Worm (Caenorhabditis elegans) whole organism, midembryonic: ENCODE data around the gene nhr-230.

ENCODE experiments used
- T22C8.4 ChIP-seq: fragments of 200-800 bp; sonication (Bioruptor generic); IDR thresholded peaks from 2 replicates; pipeline ENCODE4 v1.3.6; 2022; ENCODE audit warnings: missing genetic modification characterization, missing compliant biosample characterization
- cog-1 ChIP-seq: sonication (generic microtip); optimal IDR thresholded peaks from 2 replicates; lab custom pipeline; 2016; ENCODE audit warnings: missing genetic modification characterization, missing compliant biosample characterization
- flt-1 ChIP-seq: fragments of 200-800 bp; sonication (Bioruptor generic); IDR thresholded peaks from 2 replicates; pipeline ENCODE4 v1.3.6; 2022; ENCODE audit warnings: missing genetic modification characterization, missing compliant biosample characterization
- klf-2 ChIP-seq: fragments of 200-800 bp; sonication (Bioruptor generic); conservative IDR thresholded peaks from 2 replicates; pipeline ENCODE4 v1.3.6; 2022; ENCODE audit warnings: missing genetic modification reagents, missing genetic modification characterization, missing compliant biosample characterization
- med-1 ChIP-seq: sonication (generic microtip); optimal IDR thresholded peaks from 2 replicates; lab custom pipeline; 2017; ENCODE audit warnings: missing genetic modification characterization, mild to moderate bottlenecking, missing compliant biosample characterization, antibody characterized with exemption, missing genetic modification reagents; ENCODE audit not compliant: insufficient read depth
- ref-1 ChIP-seq: fragments of 200-800 bp; sonication (Bioruptor generic); conservative IDR thresholded peaks from 2 replicates; pipeline ENCODE4 v1.3.6; 2022; ENCODE audit warnings: missing genetic modification reagents, missing genetic modification characterization, missing compliant biosample characterization
- tab-1 ChIP-seq: fragments of 200-800 bp; sonication (Bioruptor generic); IDR thresholded peaks from 2 replicates; pipeline ENCODE4 v1.3.6; 2022; ENCODE audit warnings: missing genetic modification characterization, missing compliant biosample characterization
- ztf-23 ChIP-seq: fragments of 200-800 bp; sonication (Bioruptor generic); IDR thresholded peaks from 2 replicates; pipeline ENCODE4 v1.3.6; 2022; ENCODE audit warnings: missing genetic modification reagents, missing genetic modification characterization, missing compliant biosample characterization
- ztf-29 ChIP-seq: fragments of 200-800 bp; sonication (Bioruptor generic); IDR thresholded peaks from 2 replicates; pipeline ENCODE4 v1.3.6; 2022; ENCODE audit warnings: missing genetic modification reagents, missing genetic modification characterization, missing compliant biosample characterization

Gene nhr-230

ce11 chrV:18846480-18846879, at the start of gene nhr-230:
TSS of gene nhr-230 (plus strand) at chrV:18846780.
- TF ChIP-seq T22C8.4 (GFP tag; lab: Robert Waterston, UW) (no peak), klf-2 (GFP tag; lab: Robert Waterston, UW) (no peak), ztf-23 (no peak), ztf-29 (GFP tag; lab: Robert Waterston, UW) (no peak), ref-1 (GFP tag; lab: Robert Waterston, UW) (no peak), med-1 (GFP tag; lab: Kevin White, UChicago) (no peak), cog-1 (tag; lab: Kevin White, UChicago) (no peak), tab-1 (GFP tag; lab: Robert Waterston, UW) (no peak), flt-1 (GFP tag; lab: Robert Waterston, UW) (no peak)

- no peak for TF ChIP-seq med-1 (GFP tag; lab: Kevin White, UChicago)
- TF ChIP-seq tab-1 (GFP tag; lab: Robert Waterston, UW), result no peak
- no peak for TF ChIP-seq cog-1 (tag; lab: Kevin White, UChicago)
- no peak for TF ChIP-seq ztf-23
- no peak for TF ChIP-seq klf-2 (GFP tag; lab: Robert Waterston, UW)
- no peak for TF ChIP-seq ztf-29 (GFP tag; lab: Robert Waterston, UW)
- no peak for TF ChIP-seq T22C8.4 (GFP tag; lab: Robert Waterston, UW)
- no peak for TF ChIP-seq flt-1 (GFP tag; lab: Robert Waterston, UW)
- TF ChIP-seq ref-1 (GFP tag; lab: Robert Waterston, UW), result no peak
Observed at ce11 chrV:18800811-18801210, 45.8 kb upstream of the nhr-230 start, which contains the start of gene nhr-170. TSS of gene nhr-170 (minus strand) at chrV:18800826.

- TF ChIP-seq ztf-29 (GFP tag; lab: Robert Waterston, UW), result no peak
- no peak for TF ChIP-seq klf-2 (GFP tag; lab: Robert Waterston, UW)
- no peak for TF ChIP-seq flt-1 (GFP tag; lab: Robert Waterston, UW)
- no peak for TF ChIP-seq tab-1 (GFP tag; lab: Robert Waterston, UW)
- TF ChIP-seq cog-1 (tag; lab: Kevin White, UChicago), result no peak
- no peak for TF ChIP-seq med-1 (GFP tag; lab: Kevin White, UChicago)
- TF ChIP-seq T22C8.4 (GFP tag; lab: Robert Waterston, UW), result no peak
- no peak for TF ChIP-seq ref-1 (GFP tag; lab: Robert Waterston, UW)
- TF ChIP-seq ztf-23, result no peak
Observed at ce11 chrV:18802077-18802476, 44.5 kb upstream of the nhr-230 start, which contains the start of gene C54E10.11. TSS of gene C54E10.11 (minus strand) at chrV:18802177.

ce11 chrV:18803260-18803659, 43.3 kb upstream of the nhr-230 start, which contains the start of gene C54E10.10:
TSS of gene C54E10.10 (minus strand) at chrV:18803360.
- no peak for TF ChIP-seq tab-1 (GFP tag; lab: Robert Waterston, UW)
- TF ChIP-seq klf-2 (GFP tag; lab: Robert Waterston, UW), result no peak
- TF ChIP-seq med-1 (GFP tag; lab: Kevin White, UChicago), result no peak
- TF ChIP-seq T22C8.4 (GFP tag; lab: Robert Waterston, UW), result no peak
- TF ChIP-seq ztf-29 (GFP tag; lab: Robert Waterston, UW), result no peak
- no peak for TF ChIP-seq flt-1 (GFP tag; lab: Robert Waterston, UW)
- TF ChIP-seq ztf-23, result no peak
- no peak for TF ChIP-seq ref-1 (GFP tag; lab: Robert Waterston, UW)
- TF ChIP-seq cog-1 (tag; lab: Kevin White, UChicago), result no peak

- no peak for TF ChIP-seq flt-1 (GFP tag; lab: Robert Waterston, UW)
- no peak for TF ChIP-seq cog-1 (tag; lab: Kevin White, UChicago)
- TF ChIP-seq T22C8.4 (GFP tag; lab: Robert Waterston, UW), result no peak
- TF ChIP-seq ztf-29 (GFP tag; lab: Robert Waterston, UW), result no peak
- no peak for TF ChIP-seq ref-1 (GFP tag; lab: Robert Waterston, UW)
Observed at ce11 chrV:18806409-18806808, 40.2 kb upstream of the nhr-230 start, which contains the start of gene sri-10. TSS of gene sri-10 (minus strand) at chrV:18806509.

ce11 chrV:18808621-18809020, 38.0 kb upstream of the nhr-230 start, which contains the start of gene C54E10.6:
TSS of gene C54E10.6 (minus strand) at chrV:18808729.
- TF ChIP-seq klf-2 (GFP tag; lab: Robert Waterston, UW) (no peak), ztf-29 (GFP tag; lab: Robert Waterston, UW) (no peak), T22C8.4 (GFP tag; lab: Robert Waterston, UW) (0 out of 2 replicates have a peak, but pooled peaks have one; percentile 14)

- no peak for TF ChIP-seq ztf-29 (GFP tag; lab: Robert Waterston, UW)
- no peak for TF ChIP-seq tab-1 (GFP tag; lab: Robert Waterston, UW)
- TF ChIP-seq T22C8.4 (GFP tag; lab: Robert Waterston, UW), result no peak
- TF ChIP-seq ztf-23, result no peak
- TF ChIP-seq ref-1 (GFP tag; lab: Robert Waterston, UW), result no peak
Observed at ce11 chrV:18810705-18811104, 35.9 kb upstream of the nhr-230 start, which contains the start of gene C54E10.3. TSS of gene C54E10.3 (plus strand) at chrV:18811005.

ce11 chrV:18811360-18811759, 35.2 kb upstream of the nhr-230 start, which contains the start of gene C54E10.7:
TSS of gene C54E10.7 (plus strand) at chrV:18811660.
- TF ChIP-seq med-1 (GFP tag; lab: Kevin White, UChicago) (no peak), ztf-23 (no peak), ref-1 (GFP tag; lab: Robert Waterston, UW) (no peak), T22C8.4 (GFP tag; lab: Robert Waterston, UW) (no peak), cog-1 (tag; lab: Kevin White, UChicago) (no peak), klf-2 (GFP tag; lab: Robert Waterston, UW) (no peak), tab-1 (GFP tag; lab: Robert Waterston, UW) (no peak), flt-1 (GFP tag; lab: Robert Waterston, UW) (no peak), ztf-29 (GFP tag; lab: Robert Waterston, UW) (no peak)

- no peak for TF ChIP-seq med-1 (GFP tag; lab: Kevin White, UChicago)
- no peak for TF ChIP-seq ztf-23
- no peak for TF ChIP-seq tab-1 (GFP tag; lab: Robert Waterston, UW)
- no peak for TF ChIP-seq flt-1 (GFP tag; lab: Robert Waterston, UW)
- no peak for TF ChIP-seq T22C8.4 (GFP tag; lab: Robert Waterston, UW)
- no peak for TF ChIP-seq ztf-29 (GFP tag; lab: Robert Waterston, UW)
- TF ChIP-seq cog-1 (tag; lab: Kevin White, UChicago), result no peak
- TF ChIP-seq klf-2 (GFP tag; lab: Robert Waterston, UW), result no peak
- TF ChIP-seq ref-1 (GFP tag; lab: Robert Waterston, UW), result no peak
Observed at ce11 chrV:18819643-18820042, 26.9 kb upstream of the nhr-230 start, which contains the start of gene ncs-5. TSS of gene ncs-5 (plus strand) at chrV:18819766.
